Worm (Caenorhabditis elegans) whole organism, late embryonic: ENCODE measurements around the gene F49F1.4.

Experiments used
- Y22D7AL.16 ChIP-seq: sonication (generic microtip); optimal IDR thresholded peaks from 2 replicates; lab custom pipeline; 2016; ENCODE audit warnings: missing genetic modification characterization, missing compliant biosample characterization
- ceh-18 ChIP-seq: sonication (generic microtip); optimal IDR thresholded peaks from 2 replicates; lab custom pipeline; 2016; ENCODE audit warnings: missing genetic modification characterization, missing compliant biosample characterization
- dmd-4 ChIP-seq: sonication (generic microtip); optimal IDR thresholded peaks from 2 replicates; lab custom pipeline; 2016; ENCODE audit warnings: borderline replicate concordance, missing genetic modification characterization, missing compliant biosample characterization
- elt-2 ChIP-seq: sonication (generic microtip); optimal IDR thresholded peaks from 2 replicates; lab custom pipeline; 2016; ENCODE audit warnings: missing genetic modification reagents, missing genetic modification characterization, missing compliant biosample characterization
- ets-4 ChIP-seq: sonication (generic microtip); optimal IDR thresholded peaks from 2 replicates; lab custom pipeline; 2016; ENCODE audit warnings: missing genetic modification characterization, missing compliant biosample characterization
- fkh-10 ChIP-seq: fragments of 150-350 bp; optimal IDR thresholded peaks from 2 replicates; lab custom pipeline; 2014; ENCODE audit warnings: missing biosample characterization, missing genetic modification reagents, missing genetic modification characterization
- pha-4 ChIP-seq: fragments of 150-350 bp; optimal IDR thresholded peaks from 2 replicates; lab custom pipeline; 2018; ENCODE audit warnings: missing biosample characterization, missing genetic modification reagents, missing genetic modification characterization
- unc-86 ChIP-seq: sonication (generic microtip); optimal IDR thresholded peaks from 2 replicates; lab custom pipeline; 2016; ENCODE audit warnings: missing genetic modification characterization, missing compliant biosample characterization

DNA sequence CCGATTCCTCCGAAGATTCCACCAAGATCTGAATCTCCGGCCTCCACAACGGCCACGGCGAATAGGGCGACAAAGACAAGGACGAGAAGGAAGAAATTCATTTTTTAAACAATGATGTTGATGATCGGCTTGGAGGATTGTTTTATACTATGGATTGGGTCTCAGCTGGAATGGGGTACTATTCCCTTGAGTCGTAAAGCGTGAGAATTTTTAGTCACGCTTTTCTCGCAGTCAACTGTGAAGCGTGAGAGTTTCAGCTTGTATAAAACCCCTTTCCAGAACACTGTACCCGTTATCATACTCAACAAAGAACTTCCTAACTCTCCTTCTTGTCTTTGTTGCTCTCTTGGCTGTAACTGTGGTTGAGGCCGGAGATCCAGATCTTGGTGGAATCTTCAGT lies 1.0 kb downstream of the F49F1.4 start, which contains the start of gene F49F1.15:
- TF ChIP-seq elt-2: no peak
- TF ChIP-seq Y22D7AL.16: no peak
- TF ChIP-seq fkh-10 (GFP tag; lab: Kevin White, UChicago): no peak
- no peak for TF ChIP-seq ets-4 (tag; lab: Kevin White, UChicago)
- TF ChIP-seq unc-86 (tag; lab: Kevin White, UChicago): no peak
- no peak for TF ChIP-seq ceh-18
- no peak for TF ChIP-seq pha-4 (tag; lab: Kevin White, UChicago)
- TF ChIP-seq dmd-4: no peak
